Fruit fly (Drosophila melanogaster): ENCODE data around the gene eIF3g1.

eIF3g1 gene

dm6 chrX:2658258-2658853 is 48.2 kb upstream of the eIF3g1 start (continued):
- TF ChIP-seq Sox102F (GFP tag; optimal IDR thresholded peaks at IDR 0.05) (peak; percentile 69), crc (GFP tag; optimal IDR thresholded peaks at IDR 0.05) (no peak), ftz-f1 (GFP tag; optimal IDR thresholded peaks at IDR 0.05) (peak; percentile 11), CG13287 (GFP tag; IDR thresholded peaks at IDR 0.05; ENCODE audit: partially characterized antibody) (peak; percentile 31; the same call in 1 of the 2 replicates), CG12391 (tag; optimal IDR thresholded peaks at IDR 0.05) (no peak), CG1529 (GFP tag; optimal IDR thresholded peaks at IDR 0.05) (no peak), PHDP (tag; optimal IDR thresholded peaks at IDR 0.05) (peak; percentile 38), ind (GFP tag; optimal IDR thresholded peaks at IDR 0.05) (no peak), exex (tag; optimal IDR thresholded peaks at IDR 0.05) (peak; percentile 72), Med (GFP tag) (peak; percentile 29), CG12104 (GFP tag; optimal IDR thresholded peaks at IDR 0.05) (peak; percentile 10), CG8478 (optimal IDR thresholded peaks at IDR 0.05) (no peak), Hr51 (GFP tag; optimal IDR thresholded peaks at IDR 0.05) (no peak), z (GFP tag; IDR thresholded peaks at IDR 0.05) (peak; percentile 49; the same call in 1 of the 3 replicates), CG3163 (GFP tag; optimal IDR thresholded peaks at IDR 0.05) (peak; percentile 14), Jarid2 (GFP tag; optimal IDR thresholded peaks at IDR 0.05) (peak; percentile 77), CG12071 (GFP tag; optimal IDR thresholded peaks at IDR 0.05) (peak; percentile 21), row (GFP tag; IDR thresholded peaks at IDR 0.05) (peak; percentile 21; the same call in 1 of the 3 replicates), Deaf1 (tag; optimal IDR thresholded peaks at IDR 0.05) (peak; percentile 32), CG6813 (GFP tag; optimal IDR thresholded peaks at IDR 0.05) (peak; percentile 9), Nf-YC (tag; optimal IDR thresholded peaks at IDR 0.05) (no peak), CoRest (tag; optimal IDR thresholded peaks at IDR 0.05) (no peak), so (GFP tag; IDR thresholded peaks at IDR 0.05) (0 out of 3 replicates have a peak, but pooled peaks have one; percentile 18), HmgZ (tag; optimal IDR thresholded peaks at IDR 0.05) (peak; percentile 12), CG34224 (GFP tag; IDR thresholded peaks at IDR 0.05; ENCODE audit: partially characterized antibody) (peak; percentile 42; the same call in 1 of the 3 replicates), pum (GFP tag; optimal IDR thresholded peaks at IDR 0.05) (no peak), CG33557 (GFP tag; optimal IDR thresholded peaks at IDR 0.05) (no peak), Stat92E (GFP tag; optimal IDR thresholded peaks at IDR 0.05) (peak in 1 of 3 experiments; percentile 9), Drgx (GFP tag; IDR thresholded peaks at IDR 0.05) (0 out of 2 replicates have a peak, but pooled peaks have one; percentile 11), Elba2 (GFP tag; optimal IDR thresholded peaks at IDR 0.05) (no peak), CG15514 (GFP tag; optimal IDR thresholded peaks at IDR 0.05) (peak; percentile 9), mld (GFP tag; IDR thresholded peaks at IDR 0.05; ENCODE audit: partially characterized antibody) (no peak), CG13424 (tag; optimal IDR thresholded peaks at IDR 0.05) (no peak), CG30020 (tag; optimal IDR thresholded peaks at IDR 0.05) (peak; percentile 14), stc (GFP tag; IDR thresholded peaks at IDR 0.05) (no peak), Atf6 (GFP tag; IDR thresholded peaks at IDR 0.05) (no peak), CG16815 (GFP tag; optimal IDR thresholded peaks at IDR 0.05) (no peak), NK7.1 (GFP tag; optimal IDR thresholded peaks at IDR 0.05) (no peak), nom (GFP tag; optimal IDR thresholded peaks at IDR 0.05) (peak; percentile 71), CG8765 (GFP tag; IDR thresholded peaks at IDR 0.05) (no peak), ase (GFP tag; IDR thresholded peaks at IDR 0.05) (no peak), CG11695 (GFP tag; IDR thresholded peaks at IDR 0.05) (0 out of 3 replicates have a peak, but pooled peaks have one; percentile 22), Blimp-1 (GFP tag; optimal IDR thresholded peaks at IDR 0.05) (peak; percentile 45), Scr (GFP tag; IDR thresholded peaks at IDR 0.05; ENCODE audit: partially characterized antibody) (0 out of 2 replicates have a peak, but pooled peaks have one; percentile 17)
